Fruit fly (Drosophila melanogaster) Kc167 (cell line): ENCODE data around the gene nub.

Experiments used
- Sin3A ChIP-seq: fragments of >200 bp; optimal IDR thresholded peaks from 2 replicates; lab custom pipeline; 2018; ENCODE audit warnings: missing external identifiers
- insv ChIP-seq: fragments of >200 bp; optimal IDR thresholded peaks from 3 replicates; lab custom pipeline; 2018; ENCODE audit warnings: missing external identifiers
- psq ChIP-seq: fragments of >200 bp; optimal IDR thresholded peaks from 2 replicates; lab custom pipeline; 2017; ENCODE audit warnings: missing external identifiers

dm6 chr2L:12611690-12612089, 24.3 kb downstream of the nub start:
- no peak for TF ChIP-seq insv (lab: Kevin White, UChicago)
- TF ChIP-seq Sin3A (lab: Kevin White, UChicago) = no peak
- TF ChIP-seq psq = no peak
